Fruit fly (Drosophila melanogaster) Kc167 (cell line): Measurements from ENCODE around the gene Dlip1.

Experiments used
- Myc ChIP-seq: fragments of >200 bp; optimal IDR thresholded peaks from 2 replicates; lab custom pipeline; 2017; ENCODE audit warnings: missing external identifiers
- Sin3A ChIP-seq: fragments of >200 bp; optimal IDR thresholded peaks from 2 replicates; lab custom pipeline; 2018; ENCODE audit warnings: missing external identifiers
- h ChIP-seq: fragments of >200 bp; optimal IDR thresholded peaks from 3 replicates; lab custom pipeline; 2018; ENCODE audit warnings: missing external identifiers
- insv ChIP-seq: fragments of >200 bp; optimal IDR thresholded peaks from 3 replicates; lab custom pipeline; 2018; ENCODE audit warnings: missing external identifiers
- psq ChIP-seq: fragments of >200 bp; optimal IDR thresholded peaks from 2 replicates; lab custom pipeline; 2017; ENCODE audit warnings: missing external identifiers
- ttk ChIP-seq: sonication (Bioruptor generic); optimal IDR thresholded peaks from 2 replicates; lab custom pipeline; 2017; ENCODE audit warnings: missing external identifiers

DNA sequence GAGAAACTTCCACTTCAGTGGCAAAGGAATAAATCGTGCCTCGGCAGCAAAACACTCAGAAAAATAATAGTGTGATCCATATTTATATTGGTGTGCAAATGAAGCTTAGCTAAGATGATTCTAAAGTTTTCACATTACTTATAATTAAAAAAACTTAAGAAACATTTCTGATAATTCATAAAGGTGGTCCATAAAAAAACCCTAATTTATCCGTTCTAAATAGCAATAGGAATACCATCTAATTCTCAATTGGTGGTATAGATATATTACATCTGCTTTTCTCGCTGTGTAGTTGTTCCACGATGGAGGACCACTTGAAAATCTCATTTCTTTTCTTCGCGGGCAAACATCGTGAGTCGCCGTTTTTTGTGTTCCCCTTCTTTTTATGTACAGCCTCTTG lies 3.3 kb upstream of the Dlip1 start:
- TF ChIP-seq insv (lab: Kevin White, UChicago) (no peak), ttk (lab: Kevin White, UChicago) (no peak), psq (lab: Kevin White, UChicago) (no peak), Myc (lab: Kevin White, UChicago) (no peak), Sin3A (lab: Kevin White, UChicago) (no peak), h (lab: Kevin White, UChicago) (no peak)
